Worm (Caenorhabditis elegans): ENCODE results near the gene R160.5.

DNA sequence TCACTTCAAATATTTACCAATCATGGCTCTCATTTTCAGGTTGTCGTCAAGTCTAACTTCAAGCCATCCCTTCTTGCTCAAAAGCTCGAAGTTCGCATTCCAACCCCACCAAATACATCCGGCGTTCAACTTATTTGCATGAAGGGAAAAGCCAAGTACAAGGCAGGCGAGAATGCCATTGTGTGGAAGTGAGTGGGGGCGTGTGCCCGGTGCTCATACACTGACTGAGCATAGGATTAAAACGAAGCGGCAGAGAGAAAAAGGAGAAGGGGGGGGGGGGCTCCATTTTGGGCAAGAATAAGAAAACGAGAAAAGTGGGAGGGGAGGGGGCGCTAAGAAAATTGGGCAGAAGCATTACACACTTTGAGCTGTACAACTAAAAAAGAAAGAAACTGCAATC, 21.0 kb upstream of the R160.5 start:
- TF ChIP-seq tbx-37 (GFP tag; conservative IDR thresholded peaks at IDR 0.05) (no peak), scrt-1 (GFP tag; IDR thresholded peaks at IDR 0.05) (no peak), flt-1 (GFP tag; IDR thresholded peaks at IDR 0.05) (no peak), ceh-13 (GFP tag; optimal IDR thresholded peaks at IDR 0.05) (no peak), hmbx-1 (tag; optimal IDR thresholded peaks at IDR 0.05) (no peak), ama-1 (optimal IDR thresholded peaks at IDR 0.05) (no peak)
